Fruit fly (Drosophila melanogaster) whole organism, prepupa: ENCODE data around the gene Nup58.

Source experiments
- CG10631 ChIP-seq: fragments of 200-800 bp; sonication (Bioruptor generic); optimal IDR thresholded peaks from 2 replicates; lab custom pipeline; 2016; ENCODE audit warnings: missing biosample characterization, missing genetic modification characterization
- CG11294 ChIP-seq: fragments of 200-800 bp; sonication (Bioruptor generic); IDR thresholded peaks from 2 replicates; pipeline ENCODE4 v1.3.6; 2022; ENCODE audit warnings: missing biosample characterization, missing genetic modification characterization
- CG3032 ChIP-seq: fragments of 200-800 bp; optimal IDR thresholded peaks from 2 replicates; lab custom pipeline; 2019; ENCODE audit warnings: missing biosample characterization, mild to moderate bottlenecking, missing genetic modification characterization, moderate library complexity
- CG31627 ChIP-seq: fragments of 200-800 bp; sonication (Bioruptor generic); optimal IDR thresholded peaks from 3 replicates; lab custom pipeline; 2016; ENCODE audit warnings: missing biosample characterization, missing genetic modification characterization
- CG8319 ChIP-seq: fragments of 200-800 bp; sonication (Bioruptor generic); optimal IDR thresholded peaks from 3 replicates; lab custom pipeline; 2016; ENCODE audit warnings: missing biosample characterization, missing genetic modification characterization
- CG9139 ChIP-seq: fragments of 200-800 bp; sonication (Bioruptor generic); optimal IDR thresholded peaks from 3 replicates; lab custom pipeline; 2017; ENCODE audit warnings: missing biosample characterization, mild to moderate bottlenecking, missing genetic modification characterization
- Eip78C ChIP-seq: fragments of 200-800 bp; sonication (Bioruptor generic); peaks from one replicate; lab custom pipeline; 2016; ENCODE audit warnings: missing biosample characterization, missing genetic modification characterization
- Lpt ChIP-seq: fragments of 200-800 bp; sonication (Bioruptor generic); optimal IDR thresholded peaks from 3 replicates; lab custom pipeline; 2016; ENCODE audit warnings: missing biosample characterization, missing genetic modification characterization
- Smox ChIP-seq: fragments of 200-800 bp; sonication (Bioruptor generic); optimal IDR thresholded peaks from 3 replicates; lab custom pipeline; 2016; ENCODE audit warnings: missing biosample characterization, missing genetic modification characterization
- Sox14 ChIP-seq: fragments of 200-800 bp; sonication (Bioruptor generic); optimal IDR thresholded peaks from 3 replicates; lab custom pipeline; 2016; ENCODE audit warnings: missing biosample characterization, missing genetic modification characterization
- achi ChIP-seq: fragments of 200-800 bp; sonication (Bioruptor generic); optimal IDR thresholded peaks from 3 replicates; lab custom pipeline; 2016; ENCODE audit warnings: missing biosample characterization, missing genetic modification characterization

dm6 chr3R:19659448-19659847 lies 14.6 kb downstream of the Nup58 start, which contains the start of gene ort:
- TF ChIP-seq Eip78C (no peak), CG11294 (GFP tag; lab: Robert Waterston, UW) (no peak), achi (GFP tag; lab: Kevin White, UChicago) (no peak), CG8319 (GFP tag; lab: Kevin White, UChicago) (no peak), Smox (GFP tag; lab: Kevin White, UChicago) (no peak), CG10631 (GFP tag; lab: Kevin White, UChicago) (no peak), CG9139 (no peak), CG3032 (tag; lab: Kevin White, UChicago) (no peak), Sox14 (GFP tag; lab: Kevin White, UChicago) (no peak), CG31627 (GFP tag; lab: Kevin White, UChicago) (no peak), Lpt (GFP tag; lab: Kevin White, UChicago) (no peak)
